ENCODE assay signal across 1 fruit fly cellular context in genomic region chr3L:9429665-9430607, dm6.
TF ChIP-seq lines count a peak whose summit lies in the region.

Gene RpS17, minus strand, starts transcription at chr3L:9429821.
Gene MTF-1, plus strand, starts transcription at chr3L:9430312.

TF ChIP-seq in whole organism, embryonic, 481 proteins besides CTCF, POLR2A, EP300 and RAD21 (continued from another document and continues in another):
- peak; percentile 30 for TF ChIP-seq CG12236 (GFP tag; optimal IDR thresholded peaks at IDR 0.05; lab: Kevin White, UChicago)
- no peak for TF ChIP-seq Doc2 (GFP tag; IDR thresholded peaks at IDR 0.05; lab: Robert Waterston, UW)
- TF ChIP-seq CG2116 (GFP tag; optimal IDR thresholded peaks at IDR 0.05; lab: Kevin White, UChicago) = peak; percentile 64
- TF ChIP-seq Hsf (GFP tag; optimal IDR thresholded peaks at IDR 0.05; lab: Kevin White, UChicago) = peak; percentile 63
- no peak for TF ChIP-seq CG4730 (GFP tag; IDR thresholded peaks at IDR 0.05; lab: Robert Waterston, UW)
- TF ChIP-seq CG7357 (GFP tag; IDR thresholded peaks at IDR 0.05; lab: Robert Waterston, UW) = no peak
- no peak for TF ChIP-seq fd96Cb (tag; optimal IDR thresholded peaks at IDR 0.05; lab: Kevin White, UChicago)
- peak; percentile 51; the same call in 2 of the 3 replicates for TF ChIP-seq ase (GFP tag; IDR thresholded peaks at IDR 0.05; lab: Robert Waterston, UW)
- TF ChIP-seq repo (GFP tag; optimal IDR thresholded peaks at IDR 0.05; lab: Kevin White, UChicago) = no peak
- TF ChIP-seq Mes4 (GFP tag; optimal IDR thresholded peaks at IDR 0.05; lab: Kevin White, UChicago) = peak; percentile 78
- TF ChIP-seq CG3726 (GFP tag; IDR thresholded peaks at IDR 0.05; lab: Robert Waterston, UW) = no peak
- no peak for TF ChIP-seq dati (GFP tag; IDR thresholded peaks at IDR 0.05; lab: Robert Waterston, UW)
- TF ChIP-seq CG14860 (GFP tag; IDR thresholded peaks at IDR 0.05; lab: Robert Waterston, UW; ENCODE audit: partially characterized antibody) = no peak
- TF ChIP-seq gt (GFP tag; IDR thresholded peaks at IDR 0.05; lab: Robert Waterston, UW) = no peak
- peak; percentile 17 for TF ChIP-seq Dip3 (GFP tag; optimal IDR thresholded peaks at IDR 0.05; lab: Kevin White, UChicago)
- TF ChIP-seq Deaf1 (tag; optimal IDR thresholded peaks at IDR 0.05; lab: Kevin White, UChicago) = peak; percentile 10
- peak; percentile 73 for TF ChIP-seq Meics (GFP tag; optimal IDR thresholded peaks at IDR 0.05; lab: Kevin White, UChicago)
- TF ChIP-seq pan (optimal IDR thresholded peaks at IDR 0.05; lab: Kevin White, UChicago) = no peak
- TF ChIP-seq pan (GFP tag; optimal IDR thresholded peaks at IDR 0.05 in 1 of 2, IDR thresholded peaks at IDR 0.05 in 1 of 2) = peak in 1 of 2 experiments; percentile 69
- TF ChIP-seq ap (GFP tag; IDR thresholded peaks at IDR 0.05; lab: Robert Waterston, UW) = no peak
- no peak for TF ChIP-seq ewg (GFP tag; optimal IDR thresholded peaks at IDR 0.05; lab: Kevin White, UChicago)
- no peak for TF ChIP-seq D (optimal IDR thresholded peaks at IDR 0.05; lab: Kevin White, UChicago)
- no peak for TF ChIP-seq D (GFP tag; optimal IDR thresholded peaks at IDR 0.05; lab: Kevin White, UChicago)
- TF ChIP-seq jigr1 (GFP tag; IDR thresholded peaks at IDR 0.05; lab: Robert Waterston, UW) = no peak
- TF ChIP-seq YL-1 (GFP tag; optimal IDR thresholded peaks at IDR 0.05; lab: Kevin White, UChicago) = peak; percentile 83
- TF ChIP-seq ash1 (GFP tag; optimal IDR thresholded peaks at IDR 0.05; lab: Kevin White, UChicago) = no peak
- TF ChIP-seq abd-A (tag; optimal IDR thresholded peaks at IDR 0.05; lab: Kevin White, UChicago) = no peak
- TF ChIP-seq amos (GFP tag; IDR thresholded peaks at IDR 0.05; lab: Robert Waterston, UW; ENCODE audit: partially characterized antibody) = no peak; the same call in 1 of the 2 replicates
- no peak for TF ChIP-seq Gsc (GFP tag; IDR thresholded peaks at IDR 0.05; lab: Robert Waterston, UW)
- TF ChIP-seq dmrt99B (tag; optimal IDR thresholded peaks at IDR 0.05; lab: Kevin White, UChicago) = peak; percentile 19
- no peak for TF ChIP-seq Dfd (GFP tag; optimal IDR thresholded peaks at IDR 0.05; lab: Kevin White, UChicago)
- TF ChIP-seq Camta (GFP tag; optimal IDR thresholded peaks at IDR 0.05; lab: Kevin White, UChicago) = peak; percentile 57
- TF ChIP-seq dimm (GFP tag; IDR thresholded peaks at IDR 0.05; lab: Robert Waterston, UW) = no peak
- peak; percentile 39 for TF ChIP-seq stwl (tag; optimal IDR thresholded peaks at IDR 0.05; lab: Kevin White, UChicago)
- TF ChIP-seq CG12659 (GFP tag; optimal IDR thresholded peaks at IDR 0.05; lab: Kevin White, UChicago) = peak; percentile 67
- TF ChIP-seq eve (GFP tag; optimal IDR thresholded peaks at IDR 0.05; lab: Kevin White, UChicago) = no peak
- no peak for TF ChIP-seq CG4820 (GFP tag; optimal IDR thresholded peaks at IDR 0.05; lab: Kevin White, UChicago)
- no peak for TF ChIP-seq cato (GFP tag; optimal IDR thresholded peaks at IDR 0.05; lab: Kevin White, UChicago; ENCODE audit: borderline replicate concordance)
- TF ChIP-seq CG17912 (GFP tag; optimal IDR thresholded peaks at IDR 0.05; lab: Kevin White, UChicago) = peak; percentile 78
- peak; percentile 32 for TF ChIP-seq CG9876 (GFP tag; optimal IDR thresholded peaks at IDR 0.05; lab: Kevin White, UChicago)
- TF ChIP-seq klu (GFP tag; IDR thresholded peaks at IDR 0.05; lab: Robert Waterston, UW) = no peak
- peak; percentile 35 for TF ChIP-seq gem (tag; optimal IDR thresholded peaks at IDR 0.05; lab: Kevin White, UChicago)
- peak in 1 of 2 experiments; percentile 27 for TF ChIP-seq insv (GFP tag; optimal IDR thresholded peaks at IDR 0.05; lab: Kevin White, UChicago)
- peak; percentile 39; the same call in 1 of the 2 replicates for TF ChIP-seq CG14014 (GFP tag; IDR thresholded peaks at IDR 0.05; lab: Robert Waterston, UW)
- no peak for TF ChIP-seq aop (GFP tag; IDR thresholded peaks at IDR 0.05; lab: Robert Waterston, UW)
- peak; percentile 55; the same call in 1 of the 2 replicates for TF ChIP-seq sob (GFP tag; IDR thresholded peaks at IDR 0.05; lab: Robert Waterston, UW)
- peak; percentile 98 for TF ChIP-seq wek (GFP tag; optimal IDR thresholded peaks at IDR 0.05; lab: Kevin White, UChicago)
- peak; percentile 18 for TF ChIP-seq CG4424 (GFP tag; optimal IDR thresholded peaks at IDR 0.05; lab: Kevin White, UChicago)
- TF ChIP-seq CG12104 (GFP tag; optimal IDR thresholded peaks at IDR 0.05; lab: Kevin White, UChicago) = peak; percentile 5
- TF ChIP-seq CG2875 (GFP tag; optimal IDR thresholded peaks at IDR 0.05; lab: Kevin White, UChicago) = no peak
- peak; percentile 51 for TF ChIP-seq CG1529 (GFP tag; optimal IDR thresholded peaks at IDR 0.05; lab: Kevin White, UChicago)
- TF ChIP-seq B-H2 (GFP tag; optimal IDR thresholded peaks at IDR 0.05; lab: Kevin White, UChicago) = peak; percentile 44
- TF ChIP-seq bigmax (GFP tag; optimal IDR thresholded peaks at IDR 0.05; lab: Kevin White, UChicago) = no peak
- no peak for TF ChIP-seq ind (GFP tag; optimal IDR thresholded peaks at IDR 0.05; lab: Kevin White, UChicago)
- no peak for TF ChIP-seq Bteb2 (GFP tag; optimal IDR thresholded peaks at IDR 0.05; lab: Kevin White, UChicago)
- peak; percentile 75 for TF ChIP-seq lab (GFP tag; optimal IDR thresholded peaks at IDR 0.05; lab: Kevin White, UChicago)
- TF ChIP-seq jing (GFP tag; optimal IDR thresholded peaks at IDR 0.05; lab: Kevin White, UChicago) = no peak
- peak; percentile 40 for TF ChIP-seq Oli (tag; optimal IDR thresholded peaks at IDR 0.05; lab: Kevin White, UChicago)
- TF ChIP-seq nerfin-2 (GFP tag; IDR thresholded peaks at IDR 0.05; lab: Robert Waterston, UW; ENCODE audit: partially characterized antibody) = no peak
- no peak for TF ChIP-seq peb (GFP tag; IDR thresholded peaks at IDR 0.05; lab: Robert Waterston, UW)
- TF ChIP-seq vvl (GFP tag; IDR thresholded peaks at IDR 0.05; lab: Robert Waterston, UW) = peak; percentile 93
- TF ChIP-seq tap (tag; optimal IDR thresholded peaks at IDR 0.05; lab: Kevin White, UChicago) = peak; percentile 26
- no peak for TF ChIP-seq sc (optimal IDR thresholded peaks at IDR 0.05; lab: Kevin White, UChicago)
- peak; percentile 23 for TF ChIP-seq sc (GFP tag; optimal IDR thresholded peaks at IDR 0.05; lab: Kevin White, UChicago)
- TF ChIP-seq tgo (GFP tag; IDR thresholded peaks at IDR 0.05; lab: Robert Waterston, UW) = peak; percentile 51
- TF ChIP-seq exex (tag; optimal IDR thresholded peaks at IDR 0.05; lab: Kevin White, UChicago) = peak; percentile 45
- TF ChIP-seq lmd (GFP tag; IDR thresholded peaks at IDR 0.05; lab: Robert Waterston, UW) = no peak; the same call in 1 of the 2 replicates
- no peak for TF ChIP-seq toy (GFP tag; IDR thresholded peaks at IDR 0.05; lab: Robert Waterston, UW)
- TF ChIP-seq unc-4 (GFP tag; IDR thresholded peaks at IDR 0.05; lab: Robert Waterston, UW; ENCODE audit: partially characterized antibody) = no peak
- peak; percentile 12; the same call in 1 of the 3 replicates for TF ChIP-seq B-H1 (GFP tag; IDR thresholded peaks at IDR 0.05; lab: Robert Waterston, UW)
- TF ChIP-seq CG16813 (GFP tag; IDR thresholded peaks at IDR 0.05; lab: Robert Waterston, UW; ENCODE audit: partially characterized antibody) = no peak
- TF ChIP-seq cg (GFP tag; optimal IDR thresholded peaks at IDR 0.05; lab: Kevin White, UChicago) = peak; percentile 14
- peak in 1 of 2 experiments; percentile 73 for TF ChIP-seq Eip74EF (GFP tag; optimal IDR thresholded peaks at IDR 0.05; lab: Kevin White, UChicago)
- no peak for TF ChIP-seq Aef1 (GFP tag; IDR thresholded peaks at IDR 0.05; lab: Robert Waterston, UW)
- no peak for TF ChIP-seq hbn (GFP tag; IDR thresholded peaks at IDR 0.05; lab: Robert Waterston, UW; ENCODE audit: partially characterized antibody)
- TF ChIP-seq Dll (GFP tag; IDR thresholded peaks at IDR 0.05; lab: Robert Waterston, UW; ENCODE audit: partially characterized antibody) = peak; percentile 56; the same call in 1 of the 4 replicates
- no peak for TF ChIP-seq ham (GFP tag; IDR thresholded peaks at IDR 0.05; lab: Robert Waterston, UW)
- TF ChIP-seq sug (tag; optimal IDR thresholded peaks at IDR 0.05; lab: Kevin White, UChicago) = peak; percentile 19
- TF ChIP-seq pfk (GFP tag; optimal IDR thresholded peaks at IDR 0.05; lab: Kevin White, UChicago) = peak; percentile 23
- TF ChIP-seq trh (GFP tag; optimal IDR thresholded peaks at IDR 0.05; lab: Kevin White, UChicago) = no peak
- TF ChIP-seq lov (optimal IDR thresholded peaks at IDR 0.05; lab: Kevin White, UChicago) = no peak
- TF ChIP-seq lov (GFP tag; IDR thresholded peaks at IDR 0.05; lab: Robert Waterston, UW) = peak; percentile 76; the same call in 2 of the 3 replicates
- no peak for TF ChIP-seq Hr39 (optimal IDR thresholded peaks at IDR 0.05; lab: Kevin White, UChicago)
- TF ChIP-seq CG34422 (GFP tag; IDR thresholded peaks at IDR 0.05; lab: Robert Waterston, UW) = peak; percentile 62; the same call in 2 of the 3 replicates
- TF ChIP-seq CG6683 (GFP tag; optimal IDR thresholded peaks at IDR 0.05; lab: Kevin White, UChicago) = no peak
- no peak for TF ChIP-seq bab2 (GFP tag; optimal IDR thresholded peaks at IDR 0.05; lab: Kevin White, UChicago)
- TF ChIP-seq trem (tag; optimal IDR thresholded peaks at IDR 0.05; lab: Kevin White, UChicago) = peak; percentile 19
- peak; percentile 62 for TF ChIP-seq CG11398 (GFP tag; optimal IDR thresholded peaks at IDR 0.05; lab: Kevin White, UChicago)
- TF ChIP-seq MBD-R2 (GFP tag; IDR thresholded peaks at IDR 0.05; lab: Robert Waterston, UW) = peak; percentile 43; the same call in 1 of the 2 replicates
- no peak for TF ChIP-seq Doc3 (GFP tag; IDR thresholded peaks at IDR 0.05; lab: Robert Waterston, UW; ENCODE audit: partially characterized antibody)
- peak; percentile 9; the same call in 1 of the 2 replicates for TF ChIP-seq CG11696 (GFP tag; IDR thresholded peaks at IDR 0.05; lab: Robert Waterston, UW)
- peak; percentile 47 for TF ChIP-seq tio (GFP tag; optimal IDR thresholded peaks at IDR 0.05; lab: Kevin White, UChicago)
- TF ChIP-seq gce (GFP tag; IDR thresholded peaks at IDR 0.05; lab: Robert Waterston, UW) = peak; percentile 51; the same call in 1 of the 3 replicates
- TF ChIP-seq MESR4 (GFP tag; optimal IDR thresholded peaks at IDR 0.05; lab: Kevin White, UChicago) = peak; percentile 96
- no peak for TF ChIP-seq Hey (tag; optimal IDR thresholded peaks at IDR 0.05; lab: Kevin White, UChicago)
- TF ChIP-seq CG1647 (GFP tag; optimal IDR thresholded peaks at IDR 0.05; lab: Kevin White, UChicago) = no peak
- TF ChIP-seq dmrt11E (tag; optimal IDR thresholded peaks at IDR 0.05; lab: Kevin White, UChicago) = peak; percentile 44
- peak; percentile 16 for TF ChIP-seq az2 (GFP tag; optimal IDR thresholded peaks at IDR 0.05; lab: Kevin White, UChicago)
- peak; percentile 1 for TF ChIP-seq Usf (GFP tag; optimal IDR thresholded peaks at IDR 0.05; lab: Kevin White, UChicago)
- peak; percentile 2 for TF ChIP-seq shn (GFP tag; optimal IDR thresholded peaks at IDR 0.05; lab: Kevin White, UChicago)
- no peak for TF ChIP-seq Dip2 (GFP tag; IDR thresholded peaks at IDR 0.05; lab: Robert Waterston, UW)
- TF ChIP-seq Ets97D (GFP tag; optimal IDR thresholded peaks at IDR 0.05; lab: Kevin White, UChicago) = peak; percentile 98
- TF ChIP-seq nau (GFP tag; optimal IDR thresholded peaks at IDR 0.05; lab: Kevin White, UChicago) = peak; percentile 65
- TF ChIP-seq Oaz (GFP tag; IDR thresholded peaks at IDR 0.05; lab: Robert Waterston, UW) = no peak
- TF ChIP-seq CG15601 (tag; optimal IDR thresholded peaks at IDR 0.05; lab: Kevin White, UChicago) = peak; percentile 63
- peak; percentile 72 for TF ChIP-seq Lhr (GFP tag; optimal IDR thresholded peaks at IDR 0.05; lab: Kevin White, UChicago)
- TF ChIP-seq CoRest (tag; optimal IDR thresholded peaks at IDR 0.05; lab: Kevin White, UChicago) = peak; percentile 31
- TF ChIP-seq CG43689 (GFP tag; IDR thresholded peaks at IDR 0.05; lab: Robert Waterston, UW) = no peak
- TF ChIP-seq lbe (GFP tag; optimal IDR thresholded peaks at IDR 0.05; lab: Kevin White, UChicago) = peak; percentile 28
- peak; percentile 64 for TF ChIP-seq CG7987 (GFP tag; optimal IDR thresholded peaks at IDR 0.05; lab: Kevin White, UChicago)
- peak; percentile 50 for TF ChIP-seq Tbp (GFP tag; optimal IDR thresholded peaks at IDR 0.05; lab: Kevin White, UChicago)
- peak; percentile 73 for TF ChIP-seq NfI (GFP tag; optimal IDR thresholded peaks at IDR 0.05; lab: Kevin White, UChicago)
- no peak for TF ChIP-seq ems (GFP tag; optimal IDR thresholded peaks at IDR 0.05; lab: Kevin White, UChicago)
- peak; percentile 59 for TF ChIP-seq Side (GFP tag; optimal IDR thresholded peaks at IDR 0.05; lab: Kevin White, UChicago)
- no peak for TF ChIP-seq ro (GFP tag; IDR thresholded peaks at IDR 0.05; lab: Robert Waterston, UW)
- peak; percentile 45 for TF ChIP-seq CG10267 (tag; optimal IDR thresholded peaks at IDR 0.05; lab: Kevin White, UChicago)
- TF ChIP-seq nom (GFP tag; optimal IDR thresholded peaks at IDR 0.05; lab: Kevin White, UChicago) = peak; percentile 80
- no peak for TF ChIP-seq zen (tag; optimal IDR thresholded peaks at IDR 0.05; lab: Kevin White, UChicago)
- TF ChIP-seq HLH4C (GFP tag; IDR thresholded peaks at IDR 0.05; lab: Robert Waterston, UW; ENCODE audit: partially characterized antibody) = no peak
- peak; percentile 60 for TF ChIP-seq CG7271 (tag; optimal IDR thresholded peaks at IDR 0.05; lab: Kevin White, UChicago)
- TF ChIP-seq CG17568 (GFP tag; optimal IDR thresholded peaks at IDR 0.05; lab: Kevin White, UChicago) = peak; percentile 78
- no peak for TF ChIP-seq Fer2 (tag; optimal IDR thresholded peaks at IDR 0.05; lab: Kevin White, UChicago)
- TF ChIP-seq HLH54F (GFP tag; optimal IDR thresholded peaks at IDR 0.05; lab: Kevin White, UChicago) = no peak
- TF ChIP-seq Rx (GFP tag; IDR thresholded peaks at IDR 0.05; lab: Robert Waterston, UW) = 0 out of 2 replicates have a peak, but pooled peaks have one; percentile 22
- TF ChIP-seq CG4328 (GFP tag; optimal IDR thresholded peaks at IDR 0.05; lab: Kevin White, UChicago) = peak; percentile 63
- TF ChIP-seq ara (GFP tag; IDR thresholded peaks at IDR 0.05; lab: Robert Waterston, UW) = no peak
- peak; percentile 67 for TF ChIP-seq CG3281 (GFP tag; optimal IDR thresholded peaks at IDR 0.05; lab: Kevin White, UChicago)
- TF ChIP-seq en (GFP tag; optimal IDR thresholded peaks at IDR 0.05; lab: Kevin White, UChicago) = peak; percentile 5
- peak; percentile 71 for TF ChIP-seq CG17385 (GFP tag; optimal IDR thresholded peaks at IDR 0.05; lab: Kevin White, UChicago)
- no peak for TF ChIP-seq ato (GFP tag; IDR thresholded peaks at IDR 0.05; lab: Robert Waterston, UW; ENCODE audit: partially characterized antibody)
- TF ChIP-seq CG6689 (GFP tag; IDR thresholded peaks at IDR 0.05; lab: Robert Waterston, UW) = no peak
- no peak for TF ChIP-seq CG13424 (tag; optimal IDR thresholded peaks at IDR 0.05; lab: Kevin White, UChicago)
